Fruit fly (Drosophila melanogaster) whole organism, embryonic: ENCODE measurements around the gene CG42329.

Experiments
- ATbp ChIP-seq: fragments of 200-800 bp; sonication (Bioruptor generic); optimal IDR thresholded peaks from 2 replicates; lab custom pipeline; 2017; ENCODE audit warnings: missing biosample characterization, mild to moderate bottlenecking, missing genetic modification characterization, missing genetic modification reagents
- Atf6 ChIP-seq: fragments of 200-800 bp; sonication (Bioruptor generic); IDR thresholded peaks from 2 replicates; pipeline ENCODE4 v1.3.6; 2022; ENCODE audit warnings: missing biosample characterization, missing genetic modification characterization
- Bteb2 ChIP-seq: fragments of 200-800 bp; sonication (Bioruptor generic); optimal IDR thresholded peaks from 2 replicates; lab custom pipeline; 2016; ENCODE audit warnings: missing biosample characterization, missing genetic modification characterization
- CG11093 ChIP-seq: fragments of 200-800 bp; sonication (Bioruptor generic); IDR thresholded peaks from 3 replicates; pipeline ENCODE4 v1.3.6; 2022; ENCODE audit warnings: missing biosample characterization, missing genetic modification characterization
- CG11247 ChIP-seq: fragments of 200-800 bp; sonication (Bioruptor generic); IDR thresholded peaks from 2 replicates; pipeline ENCODE4 v1.3.6; 2022; ENCODE audit warnings: missing biosample characterization, missing genetic modification characterization
- CG11695 ChIP-seq: fragments of 200-800 bp; sonication (Bioruptor generic); IDR thresholded peaks from 3 replicates; pipeline ENCODE4 v1.3.6; 2022; ENCODE audit warnings: missing biosample characterization, missing genetic modification characterization
- CG15479 ChIP-seq: fragments of 200-800 bp; sonication (Bioruptor generic); optimal IDR thresholded peaks from 3 replicates; lab custom pipeline; 2019; ENCODE audit warnings: missing biosample characterization, mild to moderate bottlenecking, missing genetic modification characterization, moderate library complexity
- CG17361 ChIP-seq: fragments of 200-800 bp; sonication (Bioruptor generic); IDR thresholded peaks from 3 replicates; pipeline ENCODE4 v1.3.6; 2022; ENCODE audit warnings: missing biosample characterization, missing genetic modification characterization
- CG17612 ChIP-seq: fragments of 200-800 bp; sonication (Bioruptor generic); IDR thresholded peaks from 2 replicates; pipeline ENCODE4 v1.3.6; 2022; ENCODE audit warnings: missing biosample characterization, missing genetic modification characterization
- CG17802 ChIP-seq: fragments of 200-800 bp; sonication (Bioruptor generic); optimal IDR thresholded peaks from 2 replicates; lab custom pipeline; 2018; ENCODE audit warnings: missing biosample characterization, mild to moderate bottlenecking, missing genetic modification characterization, moderate library complexity
- CG30020 ChIP-seq: fragments of 200-800 bp; optimal IDR thresholded peaks from 2 replicates; lab custom pipeline; 2019; ENCODE audit warnings: missing biosample characterization, mild to moderate bottlenecking, missing genetic modification characterization, moderate library complexity
- CG31365 ChIP-seq: fragments of 200-800 bp; sonication (Bioruptor generic); optimal IDR thresholded peaks from 2 replicates; lab custom pipeline; 2018; ENCODE audit warnings: missing biosample characterization, mild to moderate bottlenecking, missing genetic modification characterization
- CG34376 ChIP-seq: fragments of 200-800 bp; sonication (Bioruptor generic); optimal IDR thresholded peaks from 2 replicates; lab custom pipeline; 2018; ENCODE audit warnings: missing biosample characterization, mild to moderate bottlenecking, missing genetic modification characterization
- CG3726 ChIP-seq: fragments of 200-800 bp; sonication (Bioruptor generic); IDR thresholded peaks from 3 replicates; pipeline ENCODE4, ENCODE4 v1.3.6; 2022; ENCODE audit warnings: missing biosample characterization, missing genetic modification characterization
- CG43689 ChIP-seq: fragments of 200-800 bp; sonication (Bioruptor generic); IDR thresholded peaks from 2 replicates; pipeline ENCODE4 v1.3.6; 2022; ENCODE audit warnings: missing biosample characterization, missing genetic modification characterization
- CG7357 ChIP-seq: fragments of 200-800 bp; sonication (Bioruptor generic); IDR thresholded peaks from 3 replicates; pipeline ENCODE4 v1.3.6; 2022; ENCODE audit warnings: missing biosample characterization, missing genetic modification characterization
- CoRest ChIP-seq: fragments of 200-800 bp; sonication (Bioruptor generic); optimal IDR thresholded peaks from 3 replicates; lab custom pipeline; 2018; ENCODE audit warnings: missing biosample characterization, mild to moderate bottlenecking, missing genetic modification characterization, moderate library complexity
- ERR ChIP-seq: fragments of 200-800 bp; sonication (Bioruptor generic); optimal IDR thresholded peaks from 2 replicates; lab custom pipeline; 2016; ENCODE audit warnings: missing biosample characterization, missing genetic modification characterization
- H15 ChIP-seq: fragments of 200-800 bp; sonication (Bioruptor generic); IDR thresholded peaks from 3 replicates; pipeline ENCODE4 v1.3.6; 2022; ENCODE audit warnings: missing biosample characterization, missing genetic modification characterization
- HLH54F ChIP-seq: fragments of 200-800 bp; sonication (Bioruptor generic); optimal IDR thresholded peaks from 3 replicates; lab custom pipeline; 2016; ENCODE audit warnings: missing biosample characterization, missing genetic modification characterization
- HLHmδ ChIP-seq: fragments of 200-800 bp; sonication (Bioruptor generic); optimal IDR thresholded peaks from 2 replicates; lab custom pipeline; 2018; ENCODE audit warnings: missing biosample characterization, mild to moderate bottlenecking, missing genetic modification characterization, moderate library complexity
- Hey ChIP-seq: fragments of 200-800 bp; sonication (Bioruptor generic); optimal IDR thresholded peaks from 3 replicates; lab custom pipeline; 2018; ENCODE audit warnings: missing biosample characterization, mild to moderate bottlenecking, missing genetic modification characterization
- Hr3 ChIP-seq: fragments of 200-800 bp; sonication (Bioruptor generic); optimal IDR thresholded peaks from 3 replicates; lab custom pipeline; 2016; ENCODE audit warnings: missing biosample characterization, missing genetic modification characterization
- MESR4 ChIP-seq: fragments of 200-800 bp; sonication (Bioruptor generic); optimal IDR thresholded peaks from 2 replicates; lab custom pipeline; 2018; ENCODE audit warnings: missing biosample characterization, mild to moderate bottlenecking, missing genetic modification characterization, moderate library complexity
- Mad ChIP-seq: fragments of 200-800 bp; sonication (Bioruptor generic); optimal IDR thresholded peaks from 2 replicates; lab custom pipeline; 2016; ENCODE audit warnings: missing biosample characterization, missing genetic modification characterization
- Six4 ChIP-seq: fragments of 200-800 bp; sonication (Bioruptor generic); optimal IDR thresholded peaks from 2 replicates; lab custom pipeline; 2016; ENCODE audit warnings: missing biosample characterization, missing genetic modification characterization
- TFAM ChIP-seq: fragments of 200-800 bp; sonication (Bioruptor generic); optimal IDR thresholded peaks from 2 replicates; lab custom pipeline; 2017; ENCODE audit warnings: missing biosample characterization, missing genetic modification characterization, inconsistent platforms
- Xbp1 ChIP-seq: fragments of 200-800 bp; sonication (Bioruptor generic); optimal IDR thresholded peaks from 3 replicates; lab custom pipeline; 2016; ENCODE audit warnings: missing biosample characterization, mild to moderate bottlenecking, missing genetic modification characterization
- al ChIP-seq: fragments of 200-800 bp; sonication (Bioruptor generic); IDR thresholded peaks from 2 replicates; pipeline ENCODE4 v1.3.6; 2022; ENCODE audit warnings: missing biosample characterization, missing genetic modification characterization
- aop ChIP-seq: fragments of 200-800 bp; sonication (Bioruptor generic); IDR thresholded peaks from 2 replicates; pipeline ENCODE4 v1.3.6; 2022; ENCODE audit warnings: missing biosample characterization, missing genetic modification characterization
- ara ChIP-seq: fragments of 200-800 bp; sonication (Bioruptor generic); IDR thresholded peaks from 2 replicates; pipeline ENCODE4 v1.3.6; 2022; ENCODE audit warnings: missing biosample characterization, missing genetic modification characterization
- caup ChIP-seq: fragments of 200-800 bp; sonication (Bioruptor generic); optimal IDR thresholded peaks from 3 replicates; lab custom pipeline; 2017; ENCODE audit warnings: missing biosample characterization, mild to moderate bottlenecking, missing genetic modification characterization, moderate library complexity; ENCODE audit not compliant: severe bottlenecking
- chinmo ChIP-seq: fragments of 200-800 bp; sonication (Bioruptor generic); IDR thresholded peaks from 4 replicates; pipeline ENCODE4 v1.3.6; 2022; ENCODE audit warnings: missing biosample characterization, missing genetic modification characterization; ENCODE audit not compliant: partially characterized antibody
- chm ChIP-seq: fragments of 200-800 bp; sonication (Bioruptor generic); IDR thresholded peaks from 2 replicates; pipeline ENCODE4 v1.3.6; 2022; ENCODE audit warnings: missing biosample characterization, missing genetic modification characterization
- chn ChIP-seq: fragments of 200-800 bp; sonication (Bioruptor generic); optimal IDR thresholded peaks from 2 replicates; lab custom pipeline; 2016; ENCODE audit warnings: missing biosample characterization, missing genetic modification characterization
- ci ChIP-seq: fragments of 200-800 bp; sonication (Bioruptor generic); IDR thresholded peaks from 3 replicates; pipeline ENCODE4 v1.3.6; 2022; ENCODE audit warnings: missing biosample characterization, missing genetic modification characterization
- fd96Cb ChIP-seq: fragments of 200-800 bp; sonication (Bioruptor generic); optimal IDR thresholded peaks from 2 replicates; lab custom pipeline; 2018; ENCODE audit warnings: missing biosample characterization, mild to moderate bottlenecking, missing genetic modification characterization, moderate library complexity
- fu2 ChIP-seq: fragments of 200-800 bp; sonication (Bioruptor generic); optimal IDR thresholded peaks from 2 replicates; lab custom pipeline; 2016; ENCODE audit warnings: missing biosample characterization, missing genetic modification characterization
- gfzf ChIP-seq: fragments of 200-800 bp; sonication (Bioruptor generic); optimal IDR thresholded peaks from 2 replicates; lab custom pipeline; 2016; ENCODE audit warnings: missing biosample characterization, mild to moderate bottlenecking, missing genetic modification characterization, moderate library complexity
- hb ChIP-seq: fragments of 200-800 bp; sonication (Bioruptor generic); IDR thresholded peaks from 3 replicates; pipeline ENCODE4 v1.3.6; 2022; ENCODE audit warnings: missing biosample characterization, missing genetic modification characterization; ENCODE audit not compliant: partially characterized antibody
- hbn ChIP-seq: fragments of 200-800 bp; sonication (Bioruptor generic); IDR thresholded peaks from 2 replicates; pipeline ENCODE4 v1.3.6; 2022; ENCODE audit warnings: missing biosample characterization, missing genetic modification characterization; ENCODE audit not compliant: partially characterized antibody
- klu ChIP-seq: fragments of 200-800 bp; sonication (Bioruptor generic); IDR thresholded peaks from 2 replicates; pipeline ENCODE4 v1.3.6; 2022; ENCODE audit warnings: missing biosample characterization, missing genetic modification characterization
- lmd ChIP-seq: fragments of 200-800 bp; sonication (Bioruptor generic); IDR thresholded peaks from 2 replicates; pipeline ENCODE4 v1.3.6; 2022; ENCODE audit warnings: missing biosample characterization, missing genetic modification characterization
- org-1 ChIP-seq: fragments of 200-800 bp; sonication (Bioruptor generic); optimal IDR thresholded peaks from 2 replicates; lab custom pipeline; 2017; ENCODE audit warnings: missing biosample characterization, missing genetic modification characterization
- sisA ChIP-seq: fragments of 200-800 bp; sonication (Bioruptor generic); IDR thresholded peaks from 2 replicates; pipeline ENCODE4 v1.3.6; 2022; ENCODE audit warnings: missing biosample characterization, missing genetic modification characterization
- toy ChIP-seq: fragments of 200-800 bp; sonication (Bioruptor generic); IDR thresholded peaks from 2 replicates; pipeline ENCODE4 v1.3.6; 2022; ENCODE audit warnings: missing biosample characterization, missing genetic modification characterization
- unc-4 ChIP-seq: fragments of 200-800 bp; sonication (Bioruptor generic); IDR thresholded peaks from 2 replicates; pipeline ENCODE4 v1.3.6; 2022; ENCODE audit warnings: missing biosample characterization, missing genetic modification characterization; ENCODE audit not compliant: partially characterized antibody
- unpg ChIP-seq: fragments of 200-800 bp; sonication (Bioruptor generic); optimal IDR thresholded peaks from 3 replicates; lab custom pipeline; 2018; ENCODE audit warnings: missing biosample characterization, mild to moderate bottlenecking, missing genetic modification characterization, moderate library complexity
- usp ChIP-seq: fragments of >200 bp; optimal IDR thresholded peaks from 2 replicates; lab custom pipeline; 2017; ENCODE audit warnings: missing biosample characterization, missing genetic modification characterization
- vfl ChIP-seq: fragments of 200-800 bp; sonication (Bioruptor generic); optimal IDR thresholded peaks from 2 replicates; lab custom pipeline; 2016; ENCODE audit warnings: missing biosample characterization, missing genetic modification characterization
- wor ChIP-seq: fragments of 200-800 bp; sonication (Bioruptor generic); IDR thresholded peaks from 2 replicates; pipeline ENCODE4 v1.3.6; 2022; ENCODE audit warnings: missing biosample characterization, missing genetic modification characterization

CG42329 gene

dm6 chr2L:1207432-1207831 lies 11.7 kb upstream of the CG42329 start (continued):
- peak; percentile 3 for TF ChIP-seq fd96Cb (tag; lab: Kevin White, UChicago)
- no peak for TF ChIP-seq TFAM
- TF ChIP-seq CG11093 (GFP tag; lab: Robert Waterston, UW), result peak; percentile 51; the same call in 1 of the 3 replicates
- TF ChIP-seq CG17802, result no peak
- TF ChIP-seq Mad, result no peak
- peak; percentile 62 for TF ChIP-seq ATbp (GFP tag; lab: Kevin White, UChicago)
- peak; percentile 52; the same call in 1 of the 3 replicates for TF ChIP-seq CG7357 (GFP tag; lab: Robert Waterston, UW)
- TF ChIP-seq caup (GFP tag; lab: Kevin White, UChicago), result peak; percentile 51
- TF ChIP-seq CG31365, result no peak
- no peak for TF ChIP-seq unc-4 (GFP tag; lab: Robert Waterston, UW)
- TF ChIP-seq Xbp1 (GFP tag; lab: Kevin White, UChicago), result peak; percentile 67
- peak; percentile 81 for TF ChIP-seq ci (GFP tag; lab: Robert Waterston, UW)
- peak; percentile 26 for TF ChIP-seq unpg (GFP tag; lab: Kevin White, UChicago)
- no peak for TF ChIP-seq al (GFP tag; lab: Robert Waterston, UW)
- peak; percentile 17 for TF ChIP-seq Hey (tag; lab: Kevin White, UChicago)
- no peak for TF ChIP-seq CG3726 (GFP tag; lab: Robert Waterston, UW)
- TF ChIP-seq chm, result no peak
- no peak for TF ChIP-seq CG34376 (GFP tag; lab: Kevin White, UChicago)
- TF ChIP-seq Hr3 (GFP tag; lab: Kevin White, UChicago), result peak; percentile 18
- TF ChIP-seq CG30020 (tag; lab: Kevin White, UChicago), result no peak
- TF ChIP-seq HLH54F, result no peak
- peak; percentile 61; the same call in 1 of the 3 replicates for TF ChIP-seq CG11695 (GFP tag; lab: Robert Waterston, UW)
- peak; percentile 55 for TF ChIP-seq sisA (GFP tag; lab: Robert Waterston, UW)
- no peak for TF ChIP-seq hb
- TF ChIP-seq ERR (GFP tag; lab: Kevin White, UChicago), result no peak
- no peak for TF ChIP-seq hbn (GFP tag; lab: Robert Waterston, UW)
- peak; percentile 41; the same call in 1 of the 2 replicates for TF ChIP-seq toy (GFP tag; lab: Robert Waterston, UW)
- peak; percentile 15 for TF ChIP-seq chn (GFP tag; lab: Kevin White, UChicago)
- peak; percentile 77 for TF ChIP-seq Atf6 (GFP tag; lab: Robert Waterston, UW)
- TF ChIP-seq CG17612 (GFP tag; lab: Robert Waterston, UW), result 0 out of 2 replicates have a peak, but pooled peaks have one; percentile 44
- TF ChIP-seq aop, result no peak
- no peak for TF ChIP-seq fu2
- peak; percentile 20 for TF ChIP-seq vfl (GFP tag; lab: Kevin White, UChicago)
- peak; percentile 70; the same call in 1 of the 2 replicates for TF ChIP-seq lmd (GFP tag; lab: Robert Waterston, UW)
- no peak for TF ChIP-seq usp (GFP tag; lab: Kevin White, UChicago)
- peak; percentile 45; the same call in 1 of the 2 replicates for TF ChIP-seq CG11247 (GFP tag; lab: Robert Waterston, UW)
- TF ChIP-seq CoRest (tag; lab: Kevin White, UChicago), result peak; percentile 36
- 0 out of 2 replicates have a peak, but pooled peaks have one; percentile 18 for TF ChIP-seq CG43689 (GFP tag; lab: Robert Waterston, UW)
- no peak for TF ChIP-seq Bteb2
- TF ChIP-seq CG15479, result no peak
- no peak for TF ChIP-seq MESR4 (GFP tag; lab: Kevin White, UChicago)
- TF ChIP-seq ara, result 0 out of 2 replicates have a peak, but pooled peaks have one; percentile 13
- TF ChIP-seq HLHmδ (GFP tag; lab: Kevin White, UChicago), result no peak
- 0 out of 3 replicates have a peak, but pooled peaks have one; percentile 19 for TF ChIP-seq CG17361 (GFP tag; lab: Robert Waterston, UW)
- TF ChIP-seq gfzf (GFP tag; lab: Kevin White, UChicago), result no peak
- TF ChIP-seq H15 (GFP tag; lab: Robert Waterston, UW), result peak; percentile 63; the same call in 1 of the 3 replicates
- no peak for TF ChIP-seq klu (GFP tag; lab: Robert Waterston, UW)
- peak; percentile 54 for TF ChIP-seq org-1 (GFP tag; lab: Kevin White, UChicago)
- TF ChIP-seq wor (GFP tag; lab: Robert Waterston, UW), result no peak
- TF ChIP-seq Six4, result no peak
- TF ChIP-seq chinmo (GFP tag; lab: Robert Waterston, UW), result no peak
